Worm (Caenorhabditis elegans) whole organism, L4 larva: ENCODE measurements around the gene F40H3.2.

Experiments used
- ces-1 ChIP-seq: fragments of 150-350 bp; sonication (generic microtip); optimal IDR thresholded peaks from 4 replicates; lab custom pipeline; 2014; ENCODE audit warnings: missing biosample characterization, missing genetic modification reagents, missing genetic modification characterization
- hif-1 ChIP-seq, 2 experiments: sonication (generic microtip); optimal IDR thresholded peaks; 2 replicates each; lab custom pipeline; 2016 to 2017; ENCODE audit warnings: missing compliant biosample characterization in 2 of 2, missing genetic modification characterization in 2 of 2, missing genetic modification reagents in 2 of 2, missing genotype in 2 of 2, mild to moderate bottlenecking in 1 of 2
- nhr-76 ChIP-seq: fragments of 150-350 bp; optimal IDR thresholded peaks from 2 replicates; lab custom pipeline; 2014; ENCODE audit warnings: missing biosample characterization, missing genetic modification characterization
- zag-1 ChIP-seq: fragments of 150-350 bp; optimal IDR thresholded peaks from 2 replicates; lab custom pipeline; 2014; ENCODE audit warnings: missing biosample characterization, missing genetic modification characterization

DNA sequence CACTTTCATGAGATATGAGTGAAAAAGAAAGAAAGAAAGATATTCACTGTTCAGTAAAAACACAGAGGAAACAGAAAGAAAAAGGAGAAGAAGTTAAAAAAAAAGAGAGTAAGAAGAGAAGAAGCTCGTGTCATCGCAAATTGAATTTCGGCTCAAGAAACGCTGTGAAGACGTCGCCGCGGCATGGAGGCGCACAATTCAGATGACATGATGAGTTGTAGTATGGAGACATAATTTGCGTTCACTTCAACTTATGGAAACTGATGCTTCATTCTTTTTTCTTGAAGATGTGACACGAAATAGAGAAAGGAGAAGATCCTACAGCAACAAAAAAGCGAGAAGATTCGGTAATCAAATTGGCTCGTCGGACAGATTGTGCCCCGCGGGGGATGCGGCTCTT, 25.1 kb upstream of the F40H3.2 start:
- peak; percentile 74 for TF ChIP-seq ces-1 (GFP tag; lab: Kevin White, UChicago)
- TF ChIP-seq nhr-76 (tag; lab: Kevin White, UChicago), result no peak
- no peak for TF ChIP-seq zag-1 (tag; lab: Kevin White, UChicago)
- TF ChIP-seq hif-1 (tag; optimal IDR thresholded peaks at IDR 0.05; lab: Kevin White, UChicago), result no peak
